Fruit fly (Drosophila melanogaster) whole organism, embryonic: Measurements from ENCODE around the gene CG31875.

ENCODE experiments used
- B-H2 ChIP-seq: fragments of 200-800 bp; sonication (Bioruptor generic); optimal IDR thresholded peaks from 2 replicates; lab custom pipeline; 2018; ENCODE audit warnings: missing biosample characterization, mild to moderate bottlenecking, missing genetic modification characterization
- C15 ChIP-seq: fragments of 200-800 bp; sonication (Bioruptor generic); IDR thresholded peaks from 3 replicates; pipeline ENCODE4 v1.3.6; 2022; ENCODE audit warnings: missing biosample characterization, missing genetic modification characterization
- CG10979 ChIP-seq: fragments of 200-800 bp; sonication (Bioruptor generic); optimal IDR thresholded peaks from 2 replicates; lab custom pipeline; 2018; ENCODE audit warnings: missing biosample characterization, mild to moderate bottlenecking, missing genetic modification characterization, moderate library complexity
- CG11456 ChIP-seq: fragments of 200-800 bp; sonication (Bioruptor generic); IDR thresholded peaks from 3 replicates; pipeline ENCODE4 v1.3.6; 2022; ENCODE audit warnings: missing biosample characterization, missing genetic modification characterization
- CG11560 ChIP-seq: fragments of 200-800 bp; sonication (Bioruptor generic); IDR thresholded peaks from 3 replicates; pipeline ENCODE4 v1.3.6; 2022; ENCODE audit warnings: missing biosample characterization, missing genetic modification characterization
- CG11723 ChIP-seq: fragments of 200-800 bp; sonication (Bioruptor generic); optimal IDR thresholded peaks from 2 replicates; lab custom pipeline; 2017; ENCODE audit warnings: missing biosample characterization, mild to moderate bottlenecking, missing genetic modification characterization
- CG1233 ChIP-seq: fragments of 200-800 bp; sonication (Bioruptor generic); optimal IDR thresholded peaks from 4 replicates; lab custom pipeline; 2018; ENCODE audit warnings: missing biosample characterization, mild to moderate bottlenecking, missing genetic modification characterization
- CG13296 ChIP-seq: fragments of 200-800 bp; sonication (Bioruptor generic); optimal IDR thresholded peaks from 3 replicates; lab custom pipeline; 2018; ENCODE audit warnings: missing biosample characterization, mild to moderate bottlenecking, missing genetic modification characterization
- CG13775 ChIP-seq: fragments of 200-800 bp; sonication (Bioruptor generic); optimal IDR thresholded peaks from 3 replicates; lab custom pipeline; 2017; ENCODE audit warnings: missing biosample characterization, mild to moderate bottlenecking, missing genetic modification characterization
- CG17328 ChIP-seq: fragments of 200-800 bp; sonication (Bioruptor generic); IDR thresholded peaks from 2 replicates; pipeline ENCODE4 v1.3.6; 2022; ENCODE audit warnings: missing biosample characterization, missing genetic modification characterization
- CG3065 ChIP-seq: fragments of 200-800 bp; sonication (Bioruptor generic); optimal IDR thresholded peaks from 2 replicates; lab custom pipeline; 2016; ENCODE audit warnings: missing biosample characterization, missing genetic modification characterization
- CG31224 ChIP-seq: fragments of 200-800 bp; sonication (Bioruptor generic); IDR thresholded peaks from 2 replicates; pipeline ENCODE4 v1.3.6; 2022; ENCODE audit warnings: missing biosample characterization, missing genetic modification characterization
- CG4617 ChIP-seq: fragments of 200-800 bp; sonication (Bioruptor generic); optimal IDR thresholded peaks from 3 replicates; lab custom pipeline; 2016; ENCODE audit warnings: missing biosample characterization, missing genetic modification characterization, borderline replicate concordance
- CG4854 ChIP-seq: fragments of 200-800 bp; sonication (Bioruptor generic); optimal IDR thresholded peaks from 2 replicates; lab custom pipeline; 2016; ENCODE audit warnings: missing biosample characterization, missing genetic modification characterization, inconsistent platforms
- CG7963 ChIP-seq: fragments of 200-800 bp; sonication (Bioruptor generic); IDR thresholded peaks from 3 replicates; pipeline ENCODE4 v1.3.6; 2022; ENCODE audit warnings: missing biosample characterization, missing genetic modification characterization; ENCODE audit not compliant: partially characterized antibody
- CG8359 ChIP-seq: fragments of 200-800 bp; sonication (Bioruptor generic); optimal IDR thresholded peaks from 2 replicates; lab custom pipeline; 2017; ENCODE audit warnings: missing biosample characterization, mild to moderate bottlenecking, missing genetic modification characterization, borderline replicate concordance
- Fer1 ChIP-seq: fragments of 200-800 bp; sonication (Bioruptor generic); optimal IDR thresholded peaks from 2 replicates; lab custom pipeline; 2017; ENCODE audit warnings: missing biosample characterization, mild to moderate bottlenecking, missing genetic modification characterization
- HLH4C ChIP-seq: fragments of 200-800 bp; sonication (Bioruptor generic); IDR thresholded peaks from 3 replicates; pipeline ENCODE4 v1.3.6; 2022; ENCODE audit warnings: missing biosample characterization, missing genetic modification characterization; ENCODE audit not compliant: partially characterized antibody
- Kr ChIP-seq: fragments of 200-800 bp; sonication (Bioruptor generic); optimal IDR thresholded peaks from 2 replicates; lab custom pipeline; 2017; ENCODE audit warnings: missing biosample characterization, mild to moderate bottlenecking, missing genetic modification characterization
- Lpt ChIP-seq: fragments of >200 bp; optimal IDR thresholded peaks from 2 replicates; lab custom pipeline; 2018; ENCODE audit warnings: missing biosample characterization, missing genetic modification characterization
- MBD-R2 ChIP-seq: fragments of 200-800 bp; sonication (Bioruptor generic); IDR thresholded peaks from 2 replicates; pipeline ENCODE4 v1.3.6; 2022; ENCODE audit warnings: missing biosample characterization, missing genetic modification characterization
- Max ChIP-seq: fragments of 200-800 bp; sonication (Bioruptor generic); optimal IDR thresholded peaks from 2 replicates; lab custom pipeline; 2016; ENCODE audit warnings: missing biosample characterization, mild to moderate bottlenecking, missing genetic modification characterization
- Nf-YB ChIP-seq: fragments of 200-800 bp; sonication (Bioruptor generic); optimal IDR thresholded peaks from 3 replicates; lab custom pipeline; 2019; ENCODE audit warnings: missing biosample characterization, mild to moderate bottlenecking, missing genetic modification characterization, moderate library complexity
- Poxn ChIP-seq: fragments of 200-800 bp; sonication (Bioruptor generic); IDR thresholded peaks from 2 replicates; pipeline ENCODE4 v1.3.6; 2022; ENCODE audit warnings: missing biosample characterization, missing genetic modification characterization
- Rfx ChIP-seq: fragments of 200-800 bp; sonication (Bioruptor generic); IDR thresholded peaks from 2 replicates; pipeline ENCODE4 v1.3.6; 2022; ENCODE audit warnings: missing biosample characterization, missing genetic modification characterization
- Sry-β ChIP-seq: fragments of 200-800 bp; sonication (Bioruptor generic); optimal IDR thresholded peaks from 2 replicates; lab custom pipeline; 2018; ENCODE audit warnings: missing biosample characterization, mild to moderate bottlenecking, missing genetic modification characterization, moderate library complexity
- abd-A ChIP-seq: fragments of 200-800 bp; sonication (Bioruptor generic); optimal IDR thresholded peaks from 3 replicates; lab custom pipeline; 2019; ENCODE audit warnings: missing biosample characterization, mild to moderate bottlenecking, missing genetic modification characterization, moderate library complexity
- br ChIP-seq: fragments of >200 bp; optimal IDR thresholded peaks from 2 replicates; lab custom pipeline; 2017
- corto ChIP-seq: fragments of 200-800 bp; sonication (Bioruptor generic); optimal IDR thresholded peaks from 2 replicates; lab custom pipeline; 2016; ENCODE audit warnings: missing biosample characterization, mild to moderate bottlenecking, missing genetic modification characterization, moderate library complexity
- dati ChIP-seq: fragments of 200-800 bp; sonication (Bioruptor generic); IDR thresholded peaks from 2 replicates; pipeline ENCODE4 v1.3.6; 2022; ENCODE audit warnings: missing biosample characterization, missing genetic modification characterization
- disco-r ChIP-seq: fragments of 200-800 bp; sonication (Bioruptor generic); optimal IDR thresholded peaks from 2 replicates; lab custom pipeline; 2016; ENCODE audit warnings: missing biosample characterization, missing genetic modification characterization
- emc ChIP-seq: fragments of 200-800 bp; sonication (Bioruptor generic); optimal IDR thresholded peaks from 2 replicates; lab custom pipeline; 2016; ENCODE audit warnings: missing biosample characterization, missing genetic modification characterization
- exex ChIP-seq: fragments of 200-800 bp; sonication (Bioruptor generic); optimal IDR thresholded peaks from 4 replicates; lab custom pipeline; 2018; ENCODE audit warnings: missing biosample characterization, mild to moderate bottlenecking, missing genetic modification characterization, moderate library complexity
- gem ChIP-seq: fragments of 200-800 bp; sonication (Bioruptor generic); optimal IDR thresholded peaks from 2 replicates; lab custom pipeline; 2019; ENCODE audit warnings: missing biosample characterization, mild to moderate bottlenecking, missing genetic modification characterization, moderate library complexity
- gt ChIP-seq: fragments of 200-800 bp; sonication (Bioruptor generic); IDR thresholded peaks from 2 replicates; pipeline ENCODE4 v1.3.6; 2022; ENCODE audit warnings: missing biosample characterization, missing genetic modification characterization
- hth ChIP-seq: fragments of >200 bp; optimal IDR thresholded peaks from 2 replicates; lab custom pipeline; 2017; ENCODE audit warnings: inconsistent platforms
- maf-S ChIP-seq: fragments of 200-800 bp; sonication (Bioruptor generic); optimal IDR thresholded peaks from 2 replicates; lab custom pipeline; 2016; ENCODE audit warnings: missing biosample characterization, missing genetic modification characterization
- odd ChIP-seq: fragments of 200-800 bp; sonication (Bioruptor generic); optimal IDR thresholded peaks from 2 replicates; lab custom pipeline; 2017; ENCODE audit warnings: missing biosample characterization, mild to moderate bottlenecking, missing genetic modification characterization
- pan ChIP-seq, 4 experiments: fragments of >200 bp in 3 of 4; fragments of 200-800 bp in 1 of 4; sonication (Bioruptor generic) in 1 of 4; optimal IDR thresholded peaks in 3 of 4; IDR thresholded peaks in 1 of 4; 2 replicates each; pipeline versions ENCODE4 v1.3.6 to Lab custom; 2017 to 2022; ENCODE audit warnings: missing biosample characterization in 2 of 4, missing genetic modification characterization in 2 of 4, mixed read lengths in 1 of 4
- stc ChIP-seq: fragments of 200-800 bp; sonication (Bioruptor generic); IDR thresholded peaks from 2 replicates; pipeline ENCODE4 v1.3.6; 2022; ENCODE audit warnings: missing biosample characterization, missing genetic modification characterization
- tna ChIP-seq: fragments of 200-800 bp; sonication (Bioruptor generic); IDR thresholded peaks from 2 replicates; pipeline ENCODE4 v1.3.6; 2022; ENCODE audit warnings: missing biosample characterization, missing genetic modification characterization; ENCODE audit not compliant: partially characterized antibody

Gene CG31875

DNA sequence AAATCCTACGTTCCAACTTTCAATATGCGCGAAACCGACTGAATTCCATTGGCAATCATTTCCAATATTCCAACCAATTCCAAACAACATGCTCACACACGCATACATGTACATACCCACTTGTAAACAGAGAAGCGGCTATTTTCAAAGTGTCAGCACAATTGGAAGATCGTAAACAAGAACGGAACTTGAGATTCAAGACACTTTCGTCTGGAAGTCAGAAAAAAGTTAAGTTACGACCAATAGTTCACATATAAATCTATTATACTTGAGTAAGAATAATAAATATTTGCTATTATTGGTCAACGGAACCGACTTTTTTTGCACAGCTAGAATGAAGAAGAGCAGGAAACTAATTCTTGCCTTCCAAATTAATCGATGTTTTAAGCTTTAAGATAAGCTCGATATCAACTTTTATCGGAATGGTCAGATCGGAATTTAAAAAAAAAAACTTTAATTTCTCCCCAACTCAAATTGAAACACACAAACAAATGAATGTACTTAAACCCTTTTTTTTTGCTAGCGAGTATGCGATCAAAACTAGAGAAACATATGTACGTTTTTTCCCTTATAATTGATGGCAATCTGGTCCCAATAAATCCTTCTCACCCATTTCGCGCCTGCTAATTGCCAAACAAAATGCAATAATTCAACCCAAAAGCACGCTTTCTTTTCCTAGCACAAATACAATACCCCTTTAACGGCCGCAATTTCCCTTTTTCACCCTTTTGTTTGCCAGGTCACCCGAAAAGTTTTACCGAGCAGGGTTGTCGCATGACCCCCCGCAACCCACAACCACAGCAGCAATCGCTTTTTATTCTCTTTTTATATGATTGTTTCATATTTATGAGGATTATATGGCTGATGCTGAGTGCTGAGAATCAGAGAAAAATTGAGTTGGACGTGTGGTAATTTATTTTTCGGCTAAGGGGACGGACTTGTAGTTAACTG, at the start of gene CG31875, which contains the start of gene SoYb (continued):
- TF ChIP-seq Nf-YB (GFP tag; lab: Kevin White, UChicago): no peak
- no peak for TF ChIP-seq CG1233 (GFP tag; lab: Kevin White, UChicago)
- TF ChIP-seq CG11560 (tag; lab: Robert Waterston, UW): no peak
- TF ChIP-seq CG31224 (GFP tag; lab: Robert Waterston, UW): no peak
- no peak for TF ChIP-seq CG13296 (GFP tag; lab: Kevin White, UChicago)
- no peak for TF ChIP-seq stc (GFP tag; lab: Robert Waterston, UW)
- TF ChIP-seq HLH4C (GFP tag; lab: Robert Waterston, UW): no peak
- TF ChIP-seq Kr (GFP tag; lab: Kevin White, UChicago): peak; percentile 39
- TF ChIP-seq CG11456 (GFP tag; lab: Robert Waterston, UW): no peak
- no peak for TF ChIP-seq maf-S
- no peak for TF ChIP-seq tna (GFP tag; lab: Robert Waterston, UW)
- TF ChIP-seq Fer1: no peak
- TF ChIP-seq C15 (GFP tag; lab: Robert Waterston, UW): no peak
- TF ChIP-seq disco-r (GFP tag; lab: Kevin White, UChicago): no peak
- TF ChIP-seq br (lab: Kevin White, UChicago): no peak
- TF ChIP-seq CG7963 (GFP tag; lab: Robert Waterston, UW): no peak
- TF ChIP-seq CG3065 (GFP tag; lab: Kevin White, UChicago): no peak
- TF ChIP-seq Poxn (GFP tag; lab: Robert Waterston, UW): no peak
- TF ChIP-seq CG4617 (GFP tag; lab: Kevin White, UChicago): no peak
- no peak for TF ChIP-seq Rfx
- no peak for TF ChIP-seq CG8359
- TF ChIP-seq CG10979 (tag; lab: Kevin White, UChicago): no peak
- no peak for TF ChIP-seq gem (tag; lab: Kevin White, UChicago)
- TF ChIP-seq CG17328 (GFP tag; lab: Robert Waterston, UW): 0 out of 2 replicates have a peak, but pooled peaks have one; percentile 9
- no peak for TF ChIP-seq B-H2 (GFP tag; lab: Kevin White, UChicago)
- TF ChIP-seq odd (GFP tag; lab: Kevin White, UChicago): no peak
- no peak for TF ChIP-seq gt (GFP tag; lab: Robert Waterston, UW)
- TF ChIP-seq Lpt (GFP tag; lab: Kevin White, UChicago): no peak
- TF ChIP-seq CG4854 (GFP tag; lab: Kevin White, UChicago): no peak
- no peak for TF ChIP-seq pan (optimal IDR thresholded peaks at IDR 0.05; lab: Kevin White, UChicago)
- no peak for TF ChIP-seq pan (GFP tag; optimal IDR thresholded peaks at IDR 0.05 in 1 of 2, IDR thresholded peaks at IDR 0.05 in 1 of 2)
- peak; percentile 5 for TF ChIP-seq corto (GFP tag; lab: Kevin White, UChicago)
- TF ChIP-seq CG11723 (GFP tag; lab: Kevin White, UChicago): no peak
- TF ChIP-seq emc: no peak
- no peak for TF ChIP-seq Max
- TF ChIP-seq hth (lab: Kevin White, UChicago): no peak
- no peak for TF ChIP-seq abd-A (tag; lab: Kevin White, UChicago)
- TF ChIP-seq, all 482 proteins: peak for 12

DNA sequence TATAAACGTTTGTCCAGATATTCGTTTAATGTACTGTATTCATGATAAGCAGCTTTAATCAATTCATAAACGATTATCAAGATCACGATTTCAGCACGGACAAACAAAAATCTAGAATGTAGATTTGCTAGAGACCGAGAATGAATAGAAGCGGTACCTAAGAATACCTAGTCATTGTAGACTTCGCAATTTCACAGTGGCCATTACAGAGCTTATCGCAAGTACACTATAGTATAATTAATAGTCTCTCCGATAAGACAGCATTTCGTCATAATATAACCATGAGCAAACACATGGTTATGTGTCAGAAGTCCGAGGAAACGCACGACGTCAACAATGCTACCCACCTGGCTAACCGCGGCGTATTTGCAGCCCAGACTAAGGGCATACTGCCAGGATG, 46.7 kb upstream of the CG31875 start, which contains the start of gene CG33301:
TSS of gene CG33301 (plus strand) at position 301 of the 400 bp plus-strand sequence.
- TF ChIP-seq CG13775: no peak
- TF ChIP-seq exex: peak; percentile 33
- no peak for TF ChIP-seq dati (GFP tag; lab: Robert Waterston, UW)
- no peak for TF ChIP-seq Sry-β (GFP tag; lab: Kevin White, UChicago)
- no peak for TF ChIP-seq MBD-R2 (GFP tag; lab: Robert Waterston, UW)
